Worm (Caenorhabditis elegans) whole organism, L2 larva: ENCODE measurements around the gene srd-4.

Source experiments
- C34F6.9 ChIP-seq: fragments of 150-350 bp; optimal IDR thresholded peaks from 2 replicates; lab custom pipeline; 2014; ENCODE audit warnings: missing biosample characterization, missing genetic modification characterization
- F13H6.1 ChIP-seq: sonication (generic microtip); optimal IDR thresholded peaks from 2 replicates; lab custom pipeline; 2016; ENCODE audit warnings: missing genetic modification characterization, missing compliant biosample characterization
- R02D3.7 ChIP-seq: fragments of 150-350 bp; optimal IDR thresholded peaks from 2 replicates; lab custom pipeline; 2014; ENCODE audit warnings: missing biosample characterization, missing genetic modification characterization
- Y55F3AM.14 ChIP-seq: fragments of 200-800 bp; sonication (Bioruptor generic); optimal IDR thresholded peaks from 2 replicates; lab custom pipeline; 2018; ENCODE audit warnings: mild to moderate bottlenecking, missing genetic modification characterization, missing compliant biosample characterization
- ZK546.5 ChIP-seq: sonication (generic microtip); optimal IDR thresholded peaks from 2 replicates; lab custom pipeline; 2017; ENCODE audit warnings: missing biosample characterization, missing genetic modification characterization
- alr-1 ChIP-seq: fragments of 150-350 bp; optimal IDR thresholded peaks from 2 replicates; lab custom pipeline; 2014; ENCODE audit warnings: missing biosample characterization, missing genetic modification characterization
- aly-2 ChIP-seq: fragments of 150-350 bp; optimal IDR thresholded peaks from 2 replicates; lab custom pipeline; 2014; ENCODE audit warnings: missing biosample characterization, missing genetic modification characterization
- blmp-1 ChIP-seq: sonication (generic microtip); optimal IDR thresholded peaks from 2 replicates; lab custom pipeline; 2017; ENCODE audit warnings: missing genetic modification characterization, mild to moderate bottlenecking, missing compliant biosample characterization, antibody characterized with exemption, moderate library complexity; ENCODE audit not compliant: insufficient read depth
- ceh-16 ChIP-seq: fragments of 150-350 bp; optimal IDR thresholded peaks from 2 replicates; lab custom pipeline; 2014; ENCODE audit warnings: missing biosample characterization, missing genetic modification characterization
- ceh-82 ChIP-seq: fragments of 150-350 bp; optimal IDR thresholded peaks from 2 replicates; lab custom pipeline; 2014; ENCODE audit warnings: missing biosample characterization, missing genetic modification characterization
- dmd-4 ChIP-seq: sonication (generic microtip); optimal IDR thresholded peaks from 2 replicates; lab custom pipeline; 2017; ENCODE audit warnings: missing biosample characterization, missing genetic modification characterization
- egl-27 ChIP-seq: sonication (generic microtip); optimal IDR thresholded peaks from 3 replicates; lab custom pipeline; 2017; ENCODE audit warnings: missing biosample characterization, missing genetic modification reagents, missing genetic modification characterization
- elt-1 ChIP-seq: fragments of 150-350 bp; optimal IDR thresholded peaks from 2 replicates; lab custom pipeline; 2014; ENCODE audit warnings: missing biosample characterization, missing genetic modification characterization
- elt-3 ChIP-seq: sonication (generic microtip); optimal IDR thresholded peaks from 2 replicates; lab custom pipeline; 2017; ENCODE audit warnings: missing biosample characterization, missing genetic modification characterization
- fos-1 ChIP-seq: fragments of 150-350 bp; optimal IDR thresholded peaks from 2 replicates; lab custom pipeline; 2014; ENCODE audit warnings: missing biosample characterization, missing genetic modification characterization
- gmeb-1 ChIP-seq: fragments of 150-350 bp; optimal IDR thresholded peaks from 2 replicates; lab custom pipeline; 2014; ENCODE audit warnings: missing biosample characterization, missing genetic modification characterization
- lin-11 ChIP-seq: fragments of 150-350 bp; sonication (generic microtip); optimal IDR thresholded peaks from 2 replicates; lab custom pipeline; 2014; ENCODE audit warnings: missing biosample characterization, missing genetic modification characterization, inconsistent platforms, mixed read lengths
- lin-13 ChIP-seq: fragments of 150-350 bp; optimal IDR thresholded peaks from 2 replicates; lab custom pipeline; 2014; ENCODE audit warnings: missing biosample characterization, missing genetic modification reagents, missing genetic modification characterization
- lin-39 ChIP-seq: fragments of 150-350 bp; optimal IDR thresholded peaks from 2 replicates; lab custom pipeline; 2014; ENCODE audit warnings: missing biosample characterization, missing genetic modification reagents, missing genetic modification characterization
- lsy-2 ChIP-seq, 2 experiments: fragments of 150-350 bp in 1 of 2; sonication (generic microtip) in 1 of 2; optimal IDR thresholded peaks; 2 replicates each; lab custom pipeline; 2014 to 2017; ENCODE audit warnings: missing biosample characterization in 2 of 2, missing genetic modification characterization in 2 of 2
- mbf-1 ChIP-seq: sonication (generic microtip); optimal IDR thresholded peaks from 2 replicates; lab custom pipeline; 2017; ENCODE audit warnings: missing biosample characterization, missing genetic modification characterization
- mdl-1 ChIP-seq, 2 experiments: fragments of 150-350 bp in 1 of 2; sonication (generic microtip) in 1 of 2; optimal IDR thresholded peaks; 2 replicates each; lab custom pipeline; 2017; ENCODE audit warnings: missing biosample characterization in 2 of 2, missing genetic modification characterization in 2 of 2
- nhr-10 ChIP-seq: sonication (generic microtip); optimal IDR thresholded peaks from 2 replicates; lab custom pipeline; 2017; ENCODE audit warnings: missing biosample characterization, missing genetic modification characterization
- nhr-12 ChIP-seq: fragments of 150-350 bp; optimal IDR thresholded peaks from 2 replicates; lab custom pipeline; 2014; ENCODE audit warnings: missing biosample characterization, missing genetic modification characterization
- nhr-129 ChIP-seq: fragments of 150-350 bp; optimal IDR thresholded peaks from 2 replicates; lab custom pipeline; 2014; ENCODE audit warnings: missing biosample characterization, missing genetic modification characterization
- nhr-21 ChIP-seq: fragments of 150-350 bp; optimal IDR thresholded peaks from 2 replicates; lab custom pipeline; 2014; ENCODE audit warnings: missing biosample characterization, missing genetic modification characterization
- nhr-23 ChIP-seq: fragments of 150-350 bp; optimal IDR thresholded peaks from 2 replicates; lab custom pipeline; 2014; ENCODE audit warnings: missing biosample characterization, missing genetic modification reagents, missing genetic modification characterization
- nhr-237 ChIP-seq: fragments of 150-350 bp; optimal IDR thresholded peaks from 2 replicates; lab custom pipeline; 2014; ENCODE audit warnings: missing biosample characterization, missing genetic modification characterization
- nhr-25 ChIP-seq: fragments of 150-350 bp; sonication (generic microtip); optimal IDR thresholded peaks from 3 replicates; lab custom pipeline; 2014; ENCODE audit warnings: missing biosample characterization, missing genetic modification characterization
- nhr-6 ChIP-seq: fragments of 150-350 bp; optimal IDR thresholded peaks from 2 replicates; lab custom pipeline; 2014; ENCODE audit warnings: missing biosample characterization, missing genetic modification characterization
- nhr-77 ChIP-seq: fragments of 150-350 bp; optimal IDR thresholded peaks from 2 replicates; lab custom pipeline; 2014; ENCODE audit warnings: missing biosample characterization, missing genetic modification characterization
- peb-1 ChIP-seq: fragments of 150-350 bp; optimal IDR thresholded peaks from 2 replicates; lab custom pipeline; 2014; ENCODE audit warnings: missing biosample characterization, missing genetic modification characterization
- sem-4 ChIP-seq: fragments of 150-350 bp; optimal IDR thresholded peaks from 2 replicates; lab custom pipeline; 2014; ENCODE audit warnings: missing biosample characterization, missing genetic modification reagents, missing genetic modification characterization
- skn-1 ChIP-seq: sonication (generic microtip); optimal IDR thresholded peaks from 2 replicates; lab custom pipeline; 2017; ENCODE audit warnings: missing biosample characterization, missing genetic modification characterization
- sma-3 ChIP-seq: sonication (generic microtip); optimal IDR thresholded peaks from 2 replicates; lab custom pipeline; 2016; ENCODE audit warnings: missing genetic modification reagents, missing genetic modification characterization, missing compliant biosample characterization
- sma-9 ChIP-seq, 2 experiments: fragments of 150-350 bp in 1 of 2; sonication (generic microtip) in 1 of 2; optimal IDR thresholded peaks; 2 replicates each; lab custom pipeline; 2014 to 2016; ENCODE audit warnings: missing genetic modification characterization in 2 of 2, mild to moderate bottlenecking in 1 of 2, missing biosample characterization in 1 of 2, missing compliant biosample characterization in 1 of 2, missing genetic modification reagents in 1 of 2, moderate library complexity in 1 of 2
- snpc-4 ChIP-seq: fragments of 150-350 bp; optimal IDR thresholded peaks from 2 replicates; lab custom pipeline; 2014; ENCODE audit warnings: missing biosample characterization, missing genetic modification characterization
- unc-39 ChIP-seq: fragments of 150-350 bp; optimal IDR thresholded peaks from 2 replicates; lab custom pipeline; 2014; ENCODE audit warnings: missing biosample characterization, missing genetic modification characterization
- unc-55 ChIP-seq: fragments of 150-350 bp; sonication (generic microtip); optimal IDR thresholded peaks from 3 replicates; lab custom pipeline; 2014; ENCODE audit warnings: missing biosample characterization, missing genetic modification reagents, missing genetic modification characterization
- zag-1 ChIP-seq: fragments of 150-350 bp; optimal IDR thresholded peaks from 2 replicates; lab custom pipeline; 2014; ENCODE audit warnings: missing biosample characterization, missing genetic modification characterization
- ztf-1 ChIP-seq: fragments of 200-800 bp; sonication (Bioruptor generic); conservative IDR thresholded peaks from 2 replicates; pipeline ENCODE4 v1.3.6; 2022; ENCODE audit warnings: missing genetic modification characterization, missing compliant biosample characterization
- ztf-11 ChIP-seq: sonication (generic microtip); optimal IDR thresholded peaks from 2 replicates; lab custom pipeline; 2017; ENCODE audit warnings: missing biosample characterization, missing genetic modification characterization
- ztf-4 ChIP-seq: fragments of 150-350 bp; optimal IDR thresholded peaks from 2 replicates; lab custom pipeline; 2014; ENCODE audit warnings: missing biosample characterization, missing genetic modification characterization

srd-4 gene

ce11 chrV:12195845-12196244 lies 11.1 kb downstream of the srd-4 start, which contains the start of gene ZK836.3:
TSS of gene ZK836.3 (minus strand) at chrV:12195945.
- TF ChIP-seq gmeb-1 (no peak), peb-1 (no peak), mbf-1 (tag; lab: Kevin White, UChicago) (no peak), mdl-1 (tag; optimal IDR thresholded peaks at IDR 0.05; lab: Kevin White, UChicago) (no peak)

- TF ChIP-seq nhr-10 (tag; lab: Kevin White, UChicago) (no peak), nhr-129 (tag; lab: Kevin White, UChicago) (peak; percentile 18)
Observed at ce11 chrV:12196659-12197058, 11.9 kb downstream of the srd-4 start.

ce11 chrV:12197748-12198147 lies 13.0 kb downstream of the srd-4 start:
- TF ChIP-seq aly-2 (tag; lab: Kevin White, UChicago) = no peak
- no peak for TF ChIP-seq nhr-12 (tag; lab: Kevin White, UChicago)
- 0 out of 2 replicates have a peak, but pooled peaks have one; percentile 44 for TF ChIP-seq ztf-1 (GFP tag; lab: Robert Waterston, UW)

- TF ChIP-seq lin-13 (GFP tag; lab: Kevin White, UChicago) (no peak), ZK546.5 (tag; lab: Kevin White, UChicago) (no peak), elt-3 (tag; lab: Kevin White, UChicago) (no peak), sem-4 (tag; lab: Kevin White, UChicago) (no peak), snpc-4 (no peak), elt-1 (no peak), R02D3.7 (tag; lab: Kevin White, UChicago) (no peak), nhr-237 (tag; lab: Kevin White, UChicago) (no peak), Y55F3AM.14 (GFP tag; lab: Kevin White, UChicago) (no peak), skn-1 (tag; lab: Kevin White, UChicago) (no peak), unc-55 (no peak), lin-39 (tag; lab: Kevin White, UChicago) (no peak), ceh-82 (no peak), ztf-11 (tag; lab: Kevin White, UChicago) (no peak), F13H6.1 (tag; lab: Kevin White, UChicago) (no peak)
Observed at ce11 chrV:12198545-12198944, 13.8 kb downstream of the srd-4 start, which contains the start of gene lon-3. TSS of gene lon-3 (minus strand) at chrV:12198645.

ce11 chrV:12199474-12199873 lies 14.7 kb downstream of the srd-4 start:
- TF ChIP-seq nhr-25 (tag; lab: Kevin White, UChicago) = no peak
- TF ChIP-seq mbf-1 (tag; lab: Kevin White, UChicago) = no peak
- no peak for TF ChIP-seq R02D3.7 (tag; lab: Kevin White, UChicago)
- no peak for TF ChIP-seq elt-3 (tag; lab: Kevin White, UChicago)
- TF ChIP-seq sma-3 (GFP tag; lab: Kevin White, UChicago) = peak; percentile 78
- TF ChIP-seq dmd-4 (tag; lab: Kevin White, UChicago) = no peak
- TF ChIP-seq lsy-2 (tag; optimal IDR thresholded peaks at IDR 0.05; lab: Kevin White, UChicago) = no peak
- no peak for TF ChIP-seq unc-39 (tag; lab: Kevin White, UChicago)
- no peak for TF ChIP-seq ceh-16 (tag; lab: Kevin White, UChicago)
- TF ChIP-seq nhr-21 (tag; lab: Kevin White, UChicago) = peak; percentile 80
- TF ChIP-seq unc-55 = no peak
- peak; percentile 3 for TF ChIP-seq sem-4 (tag; lab: Kevin White, UChicago)
- no peak for TF ChIP-seq aly-2 (tag; lab: Kevin White, UChicago)
- no peak for TF ChIP-seq nhr-12 (tag; lab: Kevin White, UChicago)
- no peak for TF ChIP-seq Y55F3AM.14 (GFP tag; lab: Kevin White, UChicago)
- no peak for TF ChIP-seq lin-39 (tag; lab: Kevin White, UChicago)
- TF ChIP-seq lin-11 (tag; lab: Kevin White, UChicago) = no peak
- TF ChIP-seq nhr-77 (tag; lab: Kevin White, UChicago) = no peak
- TF ChIP-seq gmeb-1 = no peak
- TF ChIP-seq nhr-129 (tag; lab: Kevin White, UChicago) = no peak
- TF ChIP-seq mdl-1 (tag; optimal IDR thresholded peaks at IDR 0.05; lab: Kevin White, UChicago) = no peak
- no peak for TF ChIP-seq blmp-1
- TF ChIP-seq nhr-10 (tag; lab: Kevin White, UChicago) = no peak
- no peak for TF ChIP-seq peb-1
- no peak for TF ChIP-seq lin-13 (GFP tag; lab: Kevin White, UChicago)
- TF ChIP-seq zag-1 = no peak
- TF ChIP-seq alr-1 = no peak
- TF ChIP-seq skn-1 (tag; lab: Kevin White, UChicago) = no peak
- TF ChIP-seq F13H6.1 (tag; lab: Kevin White, UChicago) = no peak
- TF ChIP-seq ztf-4 (tag; lab: Kevin White, UChicago) = no peak
- TF ChIP-seq nhr-237 (tag; lab: Kevin White, UChicago) = no peak
- no peak for TF ChIP-seq C34F6.9
- peak; percentile 77 for TF ChIP-seq sma-9 (GFP tag; optimal IDR thresholded peaks at IDR 0.05; lab: Kevin White, UChicago)
- TF ChIP-seq sma-9 (tag; optimal IDR thresholded peaks at IDR 0.05; lab: Kevin White, UChicago) = no peak
- no peak for TF ChIP-seq nhr-6 (tag; lab: Kevin White, UChicago)
- TF ChIP-seq nhr-23 (tag; lab: Kevin White, UChicago) = no peak
- TF ChIP-seq egl-27 (tag; lab: Kevin White, UChicago) = peak; percentile 27
- no peak for TF ChIP-seq ztf-1 (GFP tag; lab: Robert Waterston, UW)
- peak; percentile 9 for TF ChIP-seq fos-1 (tag; lab: Kevin White, UChicago)
- no peak for TF ChIP-seq ceh-82
